Worm (Caenorhabditis elegans) whole organism, L4/young adult: ENCODE results near the gene B0035.18.

Source experiments
- dao-5 ChIP-seq: sonication (generic microtip); optimal IDR thresholded peaks from 2 replicates; lab custom pipeline; 2016; ENCODE audit warnings: missing genotype, missing genetic modification characterization, moderate library complexity, missing compliant biosample characterization
- him-1 ChIP-seq: sonication (generic microtip); optimal IDR thresholded peaks from 2 replicates; lab custom pipeline; 2016; ENCODE audit warnings: missing genotype, missing genetic modification reagents, missing genetic modification characterization, missing compliant biosample characterization

ce11 chrIV:11296787-11297186, 23.3 kb upstream of the B0035.18 start, which contains the start of gene mttu-1:
- TF ChIP-seq him-1 (tag; lab: Kevin White, UChicago) (no peak), dao-5 (tag; lab: Kevin White, UChicago) (no peak)
